Fruit fly (Drosophila melanogaster) S2 (cell line): ENCODE results near the gene VhaAC45RP.

Source experiments
- CG8478 ChIP-seq: fragments of >200 bp; optimal IDR thresholded peaks from 2 replicates; lab custom pipeline; 2018
- CTCF ChIP-seq, 2 experiments: fragments of >200 bp; optimal IDR thresholded peaks; 2 replicates each; lab custom pipeline; 2018

DNA sequence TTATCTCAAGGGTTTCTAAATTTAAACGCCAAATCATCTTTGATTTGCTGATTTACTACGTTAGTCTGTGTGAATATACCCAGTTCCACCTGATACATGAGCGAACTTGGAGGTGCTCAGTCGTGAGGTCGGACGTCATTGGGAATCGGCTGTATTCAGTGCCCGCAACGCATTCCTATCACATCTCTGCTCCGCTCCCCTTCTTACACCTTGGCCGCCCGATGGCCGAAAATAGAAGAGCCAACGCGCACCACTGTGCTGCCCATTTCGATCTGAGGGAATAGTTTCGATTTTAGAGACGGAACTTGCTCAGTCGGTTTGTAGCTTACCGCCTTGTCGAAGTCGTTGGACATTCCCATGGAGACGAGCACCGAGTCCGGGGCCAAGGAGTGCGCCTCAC lies 10.1 kb upstream of the VhaAC45RP start:
- TF ChIP-seq CG8478 (lab: Kevin White, UChicago) (no peak), CTCF (optimal IDR thresholded peaks at IDR 0.05; lab: Kevin White, UChicago) (no peak)
